Worm (Caenorhabditis elegans): Measurements from ENCODE around the gene T09B9.1.

T09B9.1 gene

DNA sequence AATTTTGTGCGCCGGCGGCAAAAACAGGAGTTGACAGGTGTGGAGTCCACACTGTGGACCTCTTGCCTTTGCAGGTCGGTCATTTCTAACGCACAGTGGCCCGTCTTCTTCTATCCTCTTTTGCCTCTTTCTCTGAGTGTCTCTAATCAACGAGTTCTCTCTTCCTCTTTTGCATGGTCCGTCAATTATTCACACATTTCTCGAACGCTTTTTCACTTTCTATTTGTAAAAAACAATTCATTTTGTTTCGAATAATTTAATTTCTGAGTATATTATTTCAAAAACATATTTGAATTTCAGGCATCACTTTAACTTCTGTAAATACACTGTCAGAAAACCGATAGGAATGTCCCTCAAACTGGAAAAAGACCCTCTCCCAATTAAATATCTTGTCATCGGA lies at the start of gene T09B9.1:
T09B9.1 (plus strand) TSS at position 301 of the 400 bp plus-strand sequence.
- no peak for TF ChIP-seq unc-62 (GFP tag; optimal IDR thresholded peaks at IDR 0.05)
- no peak for TF ChIP-seq nhr-12 (tag; optimal IDR thresholded peaks at IDR 0.05)
- no peak for TF ChIP-seq lsy-12 (tag; optimal IDR thresholded peaks at IDR 0.05)
- no peak for TF ChIP-seq egl-5 (tag; optimal IDR thresholded peaks at IDR 0.05)
- TF ChIP-seq lin-39 (tag; optimal IDR thresholded peaks at IDR 0.05), result no peak
- no peak for TF ChIP-seq jun-1 (tag; optimal IDR thresholded peaks at IDR 0.05)
- no peak for TF ChIP-seq unc-39 (tag; optimal IDR thresholded peaks at IDR 0.05)
- TF ChIP-seq R02D3.7 (tag; optimal IDR thresholded peaks at IDR 0.05), result no peak
- no peak for TF ChIP-seq nhr-76 (tag; optimal IDR thresholded peaks at IDR 0.05)
- no peak for TF ChIP-seq sea-2 (GFP tag; optimal IDR thresholded peaks at IDR 0.05)
- no peak for TF ChIP-seq elt-3 (tag; optimal IDR thresholded peaks at IDR 0.05)
- no peak for TF ChIP-seq nhr-43 (tag; optimal IDR thresholded peaks at IDR 0.05; ENCODE audit: poor library complexity, severe bottlenecking)
- no peak for TF ChIP-seq aly-2 (tag; optimal IDR thresholded peaks at IDR 0.05)
- no peak for TF ChIP-seq ztf-4 (tag; optimal IDR thresholded peaks at IDR 0.05)
- no peak for TF ChIP-seq snpc-4 (tag; optimal IDR thresholded peaks at IDR 0.05)
- TF ChIP-seq elt-1 (tag; optimal IDR thresholded peaks at IDR 0.05), result no peak
- no peak for TF ChIP-seq eor-1 (tag; optimal IDR thresholded peaks at IDR 0.05)

DNA sequence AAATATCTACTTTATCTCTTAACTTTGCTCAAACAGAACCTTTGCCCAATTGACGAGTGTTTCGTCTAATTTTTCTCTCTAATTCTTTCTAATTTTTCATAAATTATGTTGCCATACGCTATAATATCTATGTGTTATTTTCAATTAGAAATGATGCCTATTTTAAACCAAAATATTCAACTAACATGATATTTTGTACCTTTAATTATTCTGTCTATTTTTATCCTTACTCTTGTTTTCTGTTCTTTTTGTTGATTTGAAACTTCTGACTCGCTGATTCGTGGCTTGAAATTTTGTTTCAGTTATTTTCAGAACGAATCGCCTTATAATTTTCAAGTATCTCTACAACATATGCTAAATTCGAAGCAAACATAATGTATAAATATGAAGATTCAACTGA lies 47.6 kb upstream of the T09B9.1 start, which contains the start of gene F15G9.6:
F15G9.6 (plus strand) TSS at position 301 of the 400 bp plus-strand sequence.
- no peak for TF ChIP-seq nhr-23 (tag; optimal IDR thresholded peaks at IDR 0.05)
- no peak for TF ChIP-seq snpc-4 (tag; optimal IDR thresholded peaks at IDR 0.05)
- TF ChIP-seq ceh-82 (tag; optimal IDR thresholded peaks at IDR 0.05), result no peak
- TF ChIP-seq unc-39 (tag; optimal IDR thresholded peaks at IDR 0.05), result no peak
- TF ChIP-seq elt-3 (tag; optimal IDR thresholded peaks at IDR 0.05), result no peak
- TF ChIP-seq nhr-237 (tag; optimal IDR thresholded peaks at IDR 0.05), result no peak
- TF ChIP-seq egl-27 (tag; optimal IDR thresholded peaks at IDR 0.05), result no peak
- no peak for TF ChIP-seq fkh-10 (GFP tag; optimal IDR thresholded peaks at IDR 0.05)
- no peak for TF ChIP-seq zag-1 (tag; optimal IDR thresholded peaks at IDR 0.05)
- TF ChIP-seq mml-1 (tag; optimal IDR thresholded peaks at IDR 0.05), result no peak
- TF ChIP-seq pqm-1 (tag; optimal IDR thresholded peaks at IDR 0.05), result no peak
- TF ChIP-seq nhr-67 (tag; optimal IDR thresholded peaks at IDR 0.05), result no peak
- no peak for TF ChIP-seq nfya-1 (tag; optimal IDR thresholded peaks at IDR 0.05; ENCODE audit: insufficient read depth)

DNA sequence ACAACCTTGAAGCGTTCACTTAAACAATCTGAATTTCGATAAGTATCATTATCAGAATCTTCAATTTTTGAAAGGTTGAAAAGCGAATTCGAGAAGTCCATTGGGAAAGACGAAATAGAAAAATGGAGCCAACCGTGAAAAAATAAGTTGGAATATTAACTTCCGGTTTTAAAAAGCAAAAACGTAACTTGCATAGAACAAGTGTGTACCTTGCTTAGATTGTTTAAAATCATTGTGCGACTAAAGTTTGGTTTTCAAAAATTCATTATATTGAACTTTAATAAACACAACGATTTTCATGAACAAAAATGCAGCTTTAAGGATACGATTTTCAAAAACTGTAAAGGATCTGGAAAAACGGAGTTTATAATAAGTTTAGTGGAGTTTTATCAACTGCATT lies 43.5 kb upstream of the T09B9.1 start, which contains the start of gene F15G9.2:
F15G9.2 (minus strand) TSS at position 101 of the 400 bp plus-strand sequence.
- TF ChIP-seq nhr-77 (tag; optimal IDR thresholded peaks at IDR 0.05), result no peak
- no peak for TF ChIP-seq nhr-237 (tag; optimal IDR thresholded peaks at IDR 0.05)
- no peak for TF ChIP-seq elt-2 (tag; optimal IDR thresholded peaks at IDR 0.05)
- no peak for TF ChIP-seq mdl-1 (tag; optimal IDR thresholded peaks at IDR 0.05)
- TF ChIP-seq ceh-16 (tag; optimal IDR thresholded peaks at IDR 0.05), result no peak
- no peak for TF ChIP-seq mml-1 (tag; optimal IDR thresholded peaks at IDR 0.05)
- TF ChIP-seq unc-62 (GFP tag; optimal IDR thresholded peaks at IDR 0.05), result no peak
- no peak for TF ChIP-seq nfya-1 (tag; optimal IDR thresholded peaks at IDR 0.05; ENCODE audit: insufficient read depth)
- no peak for TF ChIP-seq zag-1 (tag; optimal IDR thresholded peaks at IDR 0.05)
- no peak for TF ChIP-seq daf-12 (tag; optimal IDR thresholded peaks at IDR 0.05)
- TF ChIP-seq snpc-4 (tag; optimal IDR thresholded peaks at IDR 0.05), result no peak
- TF ChIP-seq nhr-76 (tag; optimal IDR thresholded peaks at IDR 0.05), result no peak

DNA sequence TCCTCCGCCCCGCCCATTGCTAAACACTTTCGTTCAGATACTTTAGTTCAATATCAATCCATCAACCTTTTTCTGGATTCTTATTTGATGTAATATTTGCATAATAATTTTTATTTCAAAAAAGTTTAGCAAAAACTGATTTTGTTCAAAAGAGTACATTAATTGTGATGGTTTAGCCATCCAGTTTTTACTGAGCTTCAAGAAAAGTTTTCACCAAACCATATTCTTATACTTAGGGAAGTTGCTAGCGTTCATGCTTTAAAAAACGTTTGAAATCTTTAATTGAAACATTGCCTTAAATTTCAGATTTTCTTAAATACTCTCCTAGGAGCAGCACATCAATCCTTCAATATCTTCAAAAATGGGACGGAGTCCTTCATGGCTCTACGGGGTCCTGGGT lies 39.8 kb upstream of the T09B9.1 start, which contains the start of gene him-4:
him-4 (plus strand) TSS at position 301 of the 400 bp plus-strand sequence.
- TF ChIP-seq nhr-11 (tag; optimal IDR thresholded peaks at IDR 0.05) (no peak), fos-1 (tag; optimal IDR thresholded peaks at IDR 0.05) (no peak), egl-27 (tag; optimal IDR thresholded peaks at IDR 0.05) (no peak)

DNA sequence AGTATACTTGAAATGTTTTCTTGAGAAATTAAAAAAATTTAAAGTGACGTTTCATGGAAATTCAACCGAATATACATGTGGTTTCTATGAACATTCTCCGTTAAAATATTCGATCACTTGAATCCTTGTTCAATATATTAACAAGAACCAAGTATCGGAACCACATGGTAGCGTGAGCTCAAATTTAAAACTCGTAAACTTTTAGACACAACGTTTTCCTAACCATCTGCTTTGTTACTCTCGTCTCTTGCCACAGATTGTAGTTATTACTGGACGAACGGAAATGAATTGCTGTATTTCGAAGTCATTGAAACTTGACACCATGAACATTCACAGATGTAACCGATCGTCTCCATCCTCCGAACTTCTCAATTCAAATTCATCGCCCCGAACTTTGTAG lies 38.0 kb upstream of the T09B9.1 start:
- no peak for TF ChIP-seq pha-4 (tag; optimal IDR thresholded peaks at IDR 0.05)
- TF ChIP-seq tbx-2 (tag; optimal IDR thresholded peaks at IDR 0.05), result no peak
- TF ChIP-seq nhr-12 (tag; optimal IDR thresholded peaks at IDR 0.05), result no peak
- no peak for TF ChIP-seq nhr-237 (tag; optimal IDR thresholded peaks at IDR 0.05)
- no peak for TF ChIP-seq zag-1 (tag; optimal IDR thresholded peaks at IDR 0.05)
- no peak for TF ChIP-seq R02D3.7 (tag; optimal IDR thresholded peaks at IDR 0.05)
